Fruit fly (Drosophila melanogaster) whole organism, prepupa: ENCODE measurements around the gene mrn.
A peak's percentile ranks its signal among the peaks of the same experiment; 100 is the strongest.

Experiments
- Blimp-1 ChIP-seq: fragments of 200-800 bp; sonication (Bioruptor generic); optimal IDR thresholded peaks from 3 replicates; lab custom pipeline; 2017; ENCODE audit warnings: missing biosample characterization, missing genetic modification characterization, mild to moderate bottlenecking, moderate library complexity, missing genetic modification reagents
- CG10631 ChIP-seq: fragments of 200-800 bp; sonication (Bioruptor generic); optimal IDR thresholded peaks from 2 replicates; lab custom pipeline; 2016; ENCODE audit warnings: missing biosample characterization, missing genetic modification characterization
- CG10669 ChIP-seq: fragments of 200-800 bp; sonication (Bioruptor generic); optimal IDR thresholded peaks from 3 replicates; lab custom pipeline; 2018; ENCODE audit warnings: missing biosample characterization, mild to moderate bottlenecking, missing genetic modification characterization, moderate library complexity
- CG11762 ChIP-seq: fragments of 200-800 bp; sonication (Bioruptor generic); optimal IDR thresholded peaks from 3 replicates; lab custom pipeline; 2016; ENCODE audit warnings: missing biosample characterization, missing genetic modification characterization; ENCODE audit not compliant: insufficient read depth
- CG11902 ChIP-seq: fragments of 200-800 bp; sonication (Bioruptor generic); optimal IDR thresholded peaks from 3 replicates; lab custom pipeline; 2016; ENCODE audit warnings: missing biosample characterization, missing genetic modification characterization
- CG15336 ChIP-seq: fragments of 200-800 bp; sonication (Bioruptor generic); IDR thresholded peaks from 2 replicates; pipeline ENCODE4 v1.3.6; 2022; ENCODE audit warnings: missing biosample characterization, missing genetic modification characterization
- CG16779 ChIP-seq: fragments of 200-800 bp; sonication (Bioruptor generic); optimal IDR thresholded peaks from 3 replicates; lab custom pipeline; 2017; ENCODE audit warnings: missing biosample characterization, mild to moderate bottlenecking, missing genetic modification characterization
- CG3032 ChIP-seq: fragments of 200-800 bp; optimal IDR thresholded peaks from 2 replicates; lab custom pipeline; 2019; ENCODE audit warnings: missing biosample characterization, mild to moderate bottlenecking, missing genetic modification characterization, moderate library complexity
- CG31627 ChIP-seq: fragments of 200-800 bp; sonication (Bioruptor generic); optimal IDR thresholded peaks from 3 replicates; lab custom pipeline; 2016; ENCODE audit warnings: missing biosample characterization, missing genetic modification characterization
- CG32006 ChIP-seq: fragments of 200-800 bp; sonication (Bioruptor generic); optimal IDR thresholded peaks from 3 replicates; lab custom pipeline; 2017; ENCODE audit warnings: missing biosample characterization, mild to moderate bottlenecking, missing genetic modification characterization
- CG34406 ChIP-seq: fragments of 200-800 bp; sonication (Bioruptor generic); optimal IDR thresholded peaks from 3 replicates; lab custom pipeline; 2016; ENCODE audit warnings: missing biosample characterization, missing genetic modification characterization
- CG6163 ChIP-seq: fragments of 200-800 bp; sonication (Bioruptor generic); IDR thresholded peaks from 3 replicates; pipeline ENCODE4 v1.3.6; 2022; ENCODE audit warnings: missing biosample characterization, missing genetic modification characterization
- CG6276 ChIP-seq: fragments of 200-800 bp; sonication (Bioruptor generic); optimal IDR thresholded peaks from 2 replicates; lab custom pipeline; 2017; ENCODE audit warnings: missing biosample characterization, mild to moderate bottlenecking, missing genetic modification characterization
- CG6792 ChIP-seq: fragments of 200-800 bp; sonication (Bioruptor generic); optimal IDR thresholded peaks from 3 replicates; lab custom pipeline; 2016; ENCODE audit warnings: missing biosample characterization, missing genetic modification characterization
- CG6808 ChIP-seq: fragments of 200-800 bp; sonication (Bioruptor generic); optimal IDR thresholded peaks from 3 replicates; lab custom pipeline; 2017; ENCODE audit warnings: missing biosample characterization, missing genetic modification characterization, mild to moderate bottlenecking, moderate library complexity, missing genetic modification reagents
- CG6854 ChIP-seq: fragments of 200-800 bp; sonication (Bioruptor generic); optimal IDR thresholded peaks from 2 replicates; lab custom pipeline; 2017; ENCODE audit warnings: missing biosample characterization, mild to moderate bottlenecking, missing genetic modification characterization
- CG7368 ChIP-seq: fragments of 200-800 bp; sonication (Bioruptor generic); optimal IDR thresholded peaks from 3 replicates; lab custom pipeline; 2016; ENCODE audit warnings: missing biosample characterization, missing genetic modification characterization
- CG8119 ChIP-seq: fragments of 200-800 bp; sonication (Bioruptor generic); IDR thresholded peaks from 3 replicates; pipeline ENCODE4 v1.3.6; 2022; ENCODE audit warnings: missing biosample characterization, missing genetic modification characterization
- CG8319 ChIP-seq: fragments of 200-800 bp; sonication (Bioruptor generic); optimal IDR thresholded peaks from 3 replicates; lab custom pipeline; 2016; ENCODE audit warnings: missing biosample characterization, missing genetic modification characterization
- CG8632 ChIP-seq: fragments of 200-800 bp; sonication (Bioruptor generic); optimal IDR thresholded peaks from 3 replicates; lab custom pipeline; 2016; ENCODE audit warnings: missing biosample characterization, missing genetic modification characterization
- CG9139 ChIP-seq: fragments of 200-800 bp; sonication (Bioruptor generic); optimal IDR thresholded peaks from 3 replicates; lab custom pipeline; 2017; ENCODE audit warnings: missing biosample characterization, mild to moderate bottlenecking, missing genetic modification characterization
- Eip75B ChIP-seq: fragments of 200-800 bp; sonication (Bioruptor generic); optimal IDR thresholded peaks from 3 replicates; lab custom pipeline; 2016; ENCODE audit warnings: missing biosample characterization, missing genetic modification characterization
- Eip78C ChIP-seq: fragments of 200-800 bp; sonication (Bioruptor generic); peaks from one replicate; lab custom pipeline; 2016; ENCODE audit warnings: missing biosample characterization, missing genetic modification characterization
- Eip93F ChIP-seq: fragments of 200-800 bp; sonication (Bioruptor generic); optimal IDR thresholded peaks from 2 replicates; lab custom pipeline; 2016; ENCODE audit warnings: missing biosample characterization, mild to moderate bottlenecking, missing genetic modification characterization
- Ets21C ChIP-seq: fragments of 200-800 bp; sonication (Bioruptor generic); optimal IDR thresholded peaks from 3 replicates; lab custom pipeline; 2016; ENCODE audit warnings: missing biosample characterization, missing genetic modification characterization
- Ets96B ChIP-seq: fragments of 200-800 bp; optimal IDR thresholded peaks from 2 replicates; lab custom pipeline; 2019; ENCODE audit warnings: missing biosample characterization, mild to moderate bottlenecking, missing genetic modification characterization, moderate library complexity
- Gug ChIP-seq: fragments of 200-800 bp; sonication (Bioruptor generic); IDR thresholded peaks from 2 replicates; pipeline ENCODE4 v1.3.6; 2022; ENCODE audit warnings: missing biosample characterization, missing genetic modification characterization
- Lpt ChIP-seq: fragments of 200-800 bp; sonication (Bioruptor generic); optimal IDR thresholded peaks from 3 replicates; lab custom pipeline; 2016; ENCODE audit warnings: missing biosample characterization, missing genetic modification characterization
- Met ChIP-seq: fragments of 200-800 bp; sonication (Bioruptor generic); optimal IDR thresholded peaks from 3 replicates; lab custom pipeline; 2016; ENCODE audit warnings: missing biosample characterization, missing genetic modification characterization
- OdsH ChIP-seq: fragments of 200-800 bp; sonication (Bioruptor generic); optimal IDR thresholded peaks from 3 replicates; lab custom pipeline; 2016; ENCODE audit warnings: missing biosample characterization, missing genetic modification characterization
- Sox102F ChIP-seq: fragments of 200-800 bp; sonication (Bioruptor generic); optimal IDR thresholded peaks from 2 replicates; lab custom pipeline; 2016; ENCODE audit warnings: missing biosample characterization, mild to moderate bottlenecking, missing genetic modification characterization
- Sox14 ChIP-seq: fragments of 200-800 bp; sonication (Bioruptor generic); optimal IDR thresholded peaks from 3 replicates; lab custom pipeline; 2016; ENCODE audit warnings: missing biosample characterization, missing genetic modification characterization
- Sox15 ChIP-seq: fragments of 200-800 bp; sonication (Bioruptor generic); optimal IDR thresholded peaks from 3 replicates; lab custom pipeline; 2016; ENCODE audit warnings: missing biosample characterization, missing genetic modification characterization
- achi ChIP-seq: fragments of 200-800 bp; sonication (Bioruptor generic); optimal IDR thresholded peaks from 3 replicates; lab custom pipeline; 2016; ENCODE audit warnings: missing biosample characterization, missing genetic modification characterization
- acj6 ChIP-seq: fragments of 200-800 bp; sonication (Bioruptor generic); optimal IDR thresholded peaks from 3 replicates; lab custom pipeline; 2016; ENCODE audit warnings: missing biosample characterization, missing genetic modification characterization
- cyc ChIP-seq: fragments of 200-800 bp; sonication (Bioruptor generic); optimal IDR thresholded peaks from 3 replicates; lab custom pipeline; 2016; ENCODE audit warnings: missing biosample characterization, missing genetic modification characterization
- dac ChIP-seq: fragments of 200-800 bp; sonication (Bioruptor generic); optimal IDR thresholded peaks from 2 replicates; lab custom pipeline; 2017; ENCODE audit warnings: missing biosample characterization, mild to moderate bottlenecking, missing genetic modification characterization
- dsx ChIP-seq: fragments of 200-800 bp; optimal IDR thresholded peaks from 3 replicates; lab custom pipeline; 2019; ENCODE audit warnings: missing biosample characterization, mild to moderate bottlenecking, missing genetic modification characterization, moderate library complexity; ENCODE audit not compliant: poor library complexity, severe bottlenecking
- eg ChIP-seq: fragments of 200-800 bp; sonication (Bioruptor generic); IDR thresholded peaks from 3 replicates; pipeline ENCODE4 v1.3.6; 2022; ENCODE audit warnings: missing biosample characterization, missing genetic modification characterization
- esn ChIP-seq: fragments of 200-800 bp; sonication (Bioruptor generic); optimal IDR thresholded peaks from 2 replicates; lab custom pipeline; 2016; ENCODE audit warnings: missing biosample characterization, mild to moderate bottlenecking, missing genetic modification characterization, moderate library complexity
- fd59A ChIP-seq: fragments of 200-800 bp; sonication (Bioruptor generic); optimal IDR thresholded peaks from 2 replicates; lab custom pipeline; 2017; ENCODE audit warnings: missing biosample characterization, mild to moderate bottlenecking, missing genetic modification characterization, missing genetic modification reagents
- fd85E ChIP-seq: fragments of 200-800 bp; sonication (Bioruptor generic); optimal IDR thresholded peaks from 3 replicates; lab custom pipeline; 2016; ENCODE audit warnings: missing biosample characterization, missing genetic modification characterization
- fkh ChIP-seq: fragments of 200-800 bp; sonication (Bioruptor generic); optimal IDR thresholded peaks from 3 replicates; lab custom pipeline; 2017; ENCODE audit warnings: missing biosample characterization, mild to moderate bottlenecking, missing genetic modification characterization, moderate library complexity
- lz ChIP-seq: fragments of 200-800 bp; sonication (Bioruptor generic); optimal IDR thresholded peaks from 3 replicates; lab custom pipeline; 2016; ENCODE audit warnings: missing biosample characterization, missing genetic modification characterization
- net ChIP-seq: fragments of 200-800 bp; sonication (Bioruptor generic); optimal IDR thresholded peaks from 3 replicates; lab custom pipeline; 2016; ENCODE audit warnings: missing biosample characterization, missing genetic modification characterization
- pdm3 ChIP-seq: fragments of 200-800 bp; sonication (Bioruptor generic); optimal IDR thresholded peaks from 3 replicates; lab custom pipeline; 2016; ENCODE audit warnings: missing biosample characterization, missing genetic modification characterization
- salr ChIP-seq, 2 experiments: fragments of 200-800 bp; sonication (Bioruptor generic); optimal IDR thresholded peaks; 3 replicates each; lab custom pipeline; 2016 to 2018; ENCODE audit warnings: missing biosample characterization in 2 of 2, missing genetic modification characterization in 2 of 2, mild to moderate bottlenecking in 1 of 2
- spab ChIP-seq: fragments of 200-800 bp; sonication (Bioruptor generic); optimal IDR thresholded peaks from 2 replicates; lab custom pipeline; 2017; ENCODE audit warnings: missing biosample characterization, mild to moderate bottlenecking, missing genetic modification characterization, missing genetic modification reagents
- ss ChIP-seq, 2 experiments: fragments of 200-800 bp; sonication (Bioruptor generic); optimal IDR thresholded peaks; 2 replicates in 1 of 2; 3 replicates in 1 of 2; lab custom pipeline; 2017 to 2018; ENCODE audit warnings: mild to moderate bottlenecking in 2 of 2, missing biosample characterization in 2 of 2, missing genetic modification characterization in 2 of 2, moderate library complexity in 1 of 2
- svp ChIP-seq: fragments of 200-800 bp; sonication (Bioruptor generic); peaks from one replicate; lab custom pipeline; 2016; ENCODE audit warnings: missing biosample characterization, missing genetic modification characterization
- vri ChIP-seq: fragments of 200-800 bp; sonication (Bioruptor generic); optimal IDR thresholded peaks from 3 replicates; lab custom pipeline; 2016; ENCODE audit warnings: missing biosample characterization, mild to moderate bottlenecking, missing genetic modification characterization

mrn gene

dm6 chr3L:15619626-15620247 lies 39.4 kb upstream of the mrn start, which contains the start of gene Phs:
Gene Phs (plus strand): TSS chr3L:15619901.
- peak; percentile 57 for TF ChIP-seq fkh
- peak; percentile 59 for TF ChIP-seq CG32006 (GFP tag; lab: Kevin White, UChicago)
- TF ChIP-seq pdm3 (GFP tag; lab: Kevin White, UChicago) = peak; percentile 74
- no peak for TF ChIP-seq CG8119 (GFP tag; lab: Robert Waterston, UW)
- peak; percentile 41 for TF ChIP-seq CG6808
- peak; percentile 15 for TF ChIP-seq CG8632 (GFP tag; lab: Kevin White, UChicago)
- TF ChIP-seq CG8319 = peak; percentile 59
- TF ChIP-seq spab (GFP tag; lab: Kevin White, UChicago) = peak; percentile 15
- TF ChIP-seq Sox14 (GFP tag; lab: Kevin White, UChicago) = peak; percentile 86
- TF ChIP-seq CG6163 (GFP tag; lab: Robert Waterston, UW) = peak; percentile 70
- peak; percentile 72 for TF ChIP-seq dsx
- TF ChIP-seq CG15336 = no peak; the same call in 1 of the 2 replicates
- TF ChIP-seq CG34406 (GFP tag; lab: Kevin White, UChicago) = peak; percentile 0
- TF ChIP-seq Eip78C (GFP tag; lab: Kevin White, UChicago) = peak; percentile 85
- peak; percentile 67 for TF ChIP-seq CG10631 (GFP tag; lab: Kevin White, UChicago)
- TF ChIP-seq eg (GFP tag; lab: Robert Waterston, UW) = peak; percentile 69
- TF ChIP-seq svp (GFP tag; lab: Kevin White, UChicago) = peak; percentile 85
- TF ChIP-seq CG9139 (GFP tag; lab: Kevin White, UChicago) = peak; percentile 16
- peak; percentile 61 for TF ChIP-seq acj6 (GFP tag; lab: Kevin White, UChicago)
- TF ChIP-seq CG6792 = peak; percentile 66
- peak; percentile 6 to 51 for TF ChIP-seq salr (GFP tag; optimal IDR thresholded peaks at IDR 0.05; lab: Kevin White, UChicago)
- TF ChIP-seq CG11902 = peak; percentile 63
- TF ChIP-seq CG10669 (GFP tag; lab: Kevin White, UChicago) = peak; percentile 65
- peak; percentile 72 for TF ChIP-seq OdsH (GFP tag; lab: Kevin White, UChicago)
- peak; percentile 29 for TF ChIP-seq CG16779 (tag; lab: Kevin White, UChicago)
- TF ChIP-seq fd85E = peak; percentile 65
- no peak for TF ChIP-seq Eip93F (GFP tag; lab: Kevin White, UChicago)
- peak; percentile 42 for TF ChIP-seq CG3032 (tag; lab: Kevin White, UChicago)
- TF ChIP-seq vri = peak; percentile 81
- no peak for TF ChIP-seq CG11762 (GFP tag; lab: Kevin White, UChicago)
- peak; percentile 86 for TF ChIP-seq lz (GFP tag; lab: Kevin White, UChicago)
- peak; percentile 50 for TF ChIP-seq Blimp-1 (GFP tag; lab: Kevin White, UChicago)
- TF ChIP-seq cyc (GFP tag; lab: Kevin White, UChicago) = peak; percentile 87
- TF ChIP-seq Ets96B (tag; lab: Kevin White, UChicago) = peak; percentile 26
- peak; percentile 82 for TF ChIP-seq esn (GFP tag; lab: Kevin White, UChicago)
- peak; percentile 71 for TF ChIP-seq Sox102F (GFP tag; lab: Kevin White, UChicago)
- TF ChIP-seq CG6854 (GFP tag; lab: Kevin White, UChicago) = peak; percentile 45
- peak; percentile 41 for TF ChIP-seq dac (GFP tag; lab: Kevin White, UChicago)
- TF ChIP-seq CG6276 = no peak
- peak; percentile 77 for TF ChIP-seq Met (GFP tag; lab: Kevin White, UChicago)
- TF ChIP-seq Gug (GFP tag; lab: Robert Waterston, UW) = peak; percentile 33; the same call in 1 of the 2 replicates
- TF ChIP-seq Ets21C (GFP tag; lab: Kevin White, UChicago) = peak; percentile 63
- peak; percentile 34 to 64 for TF ChIP-seq ss (GFP tag; optimal IDR thresholded peaks at IDR 0.05; lab: Kevin White, UChicago)
- peak; percentile 88 for TF ChIP-seq CG31627
- TF ChIP-seq CG7368 (GFP tag; lab: Kevin White, UChicago) = peak; percentile 69
- TF ChIP-seq net (GFP tag; lab: Kevin White, UChicago) = peak; percentile 66
- TF ChIP-seq Lpt = no peak
- TF ChIP-seq fd59A (GFP tag; lab: Kevin White, UChicago) = peak; percentile 32
- TF ChIP-seq Eip75B (GFP tag; lab: Kevin White, UChicago) = peak; percentile 70
- peak; percentile 68 for TF ChIP-seq achi (GFP tag; lab: Kevin White, UChicago)
- peak; percentile 51 for TF ChIP-seq Sox15 (GFP tag; lab: Kevin White, UChicago)
